Worm (Caenorhabditis elegans) whole organism, L4/young adult: Measurements from ENCODE around the gene srsx-34.

ENCODE experiments used
- W03F9.2 ChIP-seq: fragments of 150-350 bp; optimal IDR thresholded peaks from 2 replicates; lab custom pipeline; 2014; ENCODE audit warnings: missing biosample characterization, missing genetic modification characterization
- him-1 ChIP-seq: sonication (generic microtip); optimal IDR thresholded peaks from 2 replicates; lab custom pipeline; 2016; ENCODE audit warnings: missing genotype, missing genetic modification reagents, missing genetic modification characterization, missing compliant biosample characterization

DNA sequence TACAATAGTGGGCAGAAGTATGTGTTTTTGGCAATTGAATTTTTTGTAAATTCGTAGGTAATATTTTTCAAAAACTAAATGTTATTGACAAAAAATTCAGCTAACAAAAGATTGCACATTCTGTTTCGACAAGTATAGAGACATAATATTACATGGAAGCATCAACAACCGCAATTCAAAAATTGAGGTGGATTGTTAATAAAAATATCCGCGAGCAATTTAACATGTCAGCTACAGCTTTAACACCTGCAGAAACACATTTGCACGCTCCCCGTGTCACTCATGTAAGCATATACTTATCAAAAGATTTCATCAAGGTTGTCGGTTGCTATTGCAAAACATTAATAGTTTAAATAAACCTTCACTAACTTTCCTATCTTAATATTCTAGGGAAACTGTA lies at the start of gene srsx-34:
- TF ChIP-seq W03F9.2 (tag; lab: Kevin White, UChicago) (no peak), him-1 (tag; lab: Kevin White, UChicago) (no peak)
